Fruit fly (Drosophila melanogaster): ENCODE results near the gene CG43175.
A peak's percentile ranks its signal among the peaks of the same experiment; 100 is the strongest.

The CG43175 gene

dm6 chr3R:17630417-17630816 lies at the start of gene CG43175:
Gene CG43175 (plus strand): TSS chr3R:17630717.
- TF ChIP-seq noc (tag; optimal IDR thresholded peaks at IDR 0.05) = no peak

DNA sequence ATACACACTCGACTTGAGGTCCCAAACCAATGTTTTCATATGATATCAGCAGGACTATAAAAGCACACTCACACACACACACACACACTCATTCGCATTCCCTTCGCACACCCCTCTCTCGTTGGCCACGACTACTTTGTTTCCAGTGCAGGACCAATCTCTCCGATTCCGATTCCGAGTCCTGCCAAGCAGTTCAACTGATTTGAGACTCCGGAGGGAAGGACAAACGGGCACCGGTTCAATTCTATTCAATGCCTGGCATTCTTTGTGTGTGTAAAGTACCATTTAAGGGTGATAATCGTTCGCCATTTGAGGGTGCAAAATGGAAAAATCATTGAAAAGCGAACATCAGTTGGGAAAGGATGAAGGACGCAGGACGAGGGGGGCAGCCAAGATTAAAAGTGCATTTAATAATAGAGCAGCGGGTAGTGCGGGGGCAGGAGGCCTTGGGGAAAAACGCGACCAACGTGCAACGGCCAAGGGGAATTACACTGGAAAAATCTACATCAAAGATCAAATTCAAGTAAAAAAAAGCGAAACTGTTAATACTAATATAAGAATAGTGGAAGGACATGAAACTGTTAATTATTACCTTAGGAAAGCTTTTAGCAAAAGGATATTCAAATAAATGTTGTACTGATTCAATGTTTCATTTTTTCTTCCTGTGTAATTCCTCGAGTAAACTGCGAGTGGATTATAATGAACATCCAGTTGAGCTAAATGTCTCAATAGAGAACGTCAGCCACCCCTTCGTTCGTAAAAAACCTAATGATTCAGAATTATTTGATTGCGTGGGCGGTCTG lies 46.7 kb upstream of the CG43175 start:
- TF ChIP-seq noc (tag; optimal IDR thresholded peaks at IDR 0.05) = no peak

- no peak for TF ChIP-seq noc (tag; optimal IDR thresholded peaks at IDR 0.05)
Observed at dm6 chr3R:17588805-17589204, 41.7 kb upstream of the CG43175 start.

DNA sequence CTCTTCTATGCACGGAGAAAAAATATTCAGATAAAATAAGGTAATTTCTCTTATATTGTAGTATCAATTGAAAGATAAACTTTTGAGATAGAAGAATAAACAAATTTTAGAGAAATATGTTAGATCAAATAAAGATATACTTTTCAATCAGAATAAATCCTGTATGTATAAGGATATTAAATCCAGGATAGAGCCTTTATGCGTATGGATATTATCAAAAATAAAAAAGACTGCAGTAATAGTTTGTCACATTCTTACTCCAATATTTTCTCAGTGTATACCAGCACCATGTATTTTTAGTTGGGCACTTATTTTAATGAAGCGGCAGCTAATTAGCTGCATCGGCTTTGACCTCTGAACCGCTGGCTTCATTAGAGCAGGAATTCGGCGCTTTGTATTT lies 38.7 kb upstream of the CG43175 start:
- TF ChIP-seq noc (tag; optimal IDR thresholded peaks at IDR 0.05) = no peak

dm6 chr3R:17593470-17593869 lies 37.0 kb upstream of the CG43175 start:
- no peak for TF ChIP-seq noc (tag; optimal IDR thresholded peaks at IDR 0.05)

dm6 chr3R:17594086-17594485 lies 36.4 kb upstream of the CG43175 start, which contains the start of gene Sgs5bis:
Gene Sgs5bis (plus strand): TSS chr3R:17594386.
- no peak for TF ChIP-seq noc (tag; optimal IDR thresholded peaks at IDR 0.05)

dm6 chr3R:17595084-17595483 lies 35.4 kb upstream of the CG43175 start, which contains the start of gene Sgs5:
Gene Sgs5 (plus strand): TSS chr3R:17595362.
- no peak for TF ChIP-seq noc (tag; optimal IDR thresholded peaks at IDR 0.05)

- TF ChIP-seq noc (tag; optimal IDR thresholded peaks at IDR 0.05) = no peak
Observed at dm6 chr3R:17596236-17596635, 34.3 kb upstream of the CG43175 start, which contains the start of gene CG7606. Gene CG7606 (plus strand): TSS chr3R:17596536.

dm6 chr3R:17599695-17600094 lies 30.8 kb upstream of the CG43175 start:
- TF ChIP-seq noc (tag; optimal IDR thresholded peaks at IDR 0.05) = no peak

DNA sequence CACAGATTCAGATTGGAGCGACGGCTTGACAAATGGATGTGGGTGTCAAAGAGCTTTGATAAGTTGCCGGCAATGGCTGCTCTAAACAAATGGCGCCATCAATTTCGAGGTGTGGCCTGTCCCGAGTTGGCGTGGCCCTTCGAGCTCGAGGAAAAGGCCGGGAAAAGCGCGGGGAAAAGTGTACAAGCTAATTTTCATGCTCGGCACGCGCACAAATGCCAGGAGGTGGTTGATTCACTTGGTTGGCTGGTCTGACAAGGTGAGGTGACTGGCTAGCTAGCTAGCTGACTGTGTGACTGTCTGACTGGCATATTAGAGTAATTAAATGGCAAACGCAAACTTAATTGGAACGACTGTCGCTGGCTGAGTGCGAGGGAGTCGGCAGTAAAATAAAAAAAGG lies 28.7 kb upstream of the CG43175 start:
- TF ChIP-seq noc (tag; optimal IDR thresholded peaks at IDR 0.05) = no peak

DNA sequence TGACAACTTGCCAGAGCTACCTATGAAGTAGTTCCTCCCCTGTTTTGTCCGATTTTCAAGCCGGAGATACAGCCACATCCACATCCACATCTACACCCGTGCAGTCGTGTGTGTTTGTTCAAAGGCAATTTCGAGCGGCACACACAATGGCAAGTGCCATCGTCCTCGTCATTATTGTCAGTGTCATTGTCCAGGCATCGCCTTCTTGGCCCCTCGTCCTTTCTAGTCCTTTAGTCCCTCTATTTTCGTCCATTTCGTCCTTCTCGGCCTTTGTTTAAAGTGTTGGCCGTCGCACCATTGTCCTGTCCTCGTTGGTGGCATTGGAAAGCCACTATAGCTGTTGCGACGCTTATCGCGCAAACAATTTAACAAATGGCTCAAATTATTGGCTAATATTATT lies 27.5 kb upstream of the CG43175 start:
- no peak for TF ChIP-seq noc (tag; optimal IDR thresholded peaks at IDR 0.05)

DNA sequence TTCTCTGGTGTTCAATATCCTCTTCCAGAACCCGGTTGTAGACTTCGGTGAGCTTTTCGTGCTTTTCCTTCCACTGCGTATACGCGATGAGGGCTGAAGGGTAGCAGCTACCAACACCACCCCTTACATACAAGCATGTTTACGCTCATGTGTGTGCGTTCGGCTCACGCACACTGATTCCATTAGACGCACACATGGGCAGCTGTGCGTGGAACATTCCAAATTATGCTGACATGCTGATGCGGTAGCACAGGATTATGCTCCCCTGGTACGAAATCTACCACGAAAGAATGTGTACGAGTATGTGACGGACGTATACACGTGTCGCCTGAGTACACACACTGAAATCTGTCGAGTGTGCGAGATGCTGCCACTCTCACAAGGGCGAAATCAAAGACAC lies 26.8 kb upstream of the CG43175 start:
- TF ChIP-seq noc (tag; optimal IDR thresholded peaks at IDR 0.05) = no peak

- peak; percentile 34 for TF ChIP-seq noc (tag; optimal IDR thresholded peaks at IDR 0.05)
Observed at dm6 chr3R:17604198-17604879, 26.2 kb upstream of the CG43175 start.

- TF ChIP-seq noc (tag; optimal IDR thresholded peaks at IDR 0.05) = no peak
Observed at dm6 chr3R:17604880-17605667, 25.4 kb upstream of the CG43175 start.

DNA sequence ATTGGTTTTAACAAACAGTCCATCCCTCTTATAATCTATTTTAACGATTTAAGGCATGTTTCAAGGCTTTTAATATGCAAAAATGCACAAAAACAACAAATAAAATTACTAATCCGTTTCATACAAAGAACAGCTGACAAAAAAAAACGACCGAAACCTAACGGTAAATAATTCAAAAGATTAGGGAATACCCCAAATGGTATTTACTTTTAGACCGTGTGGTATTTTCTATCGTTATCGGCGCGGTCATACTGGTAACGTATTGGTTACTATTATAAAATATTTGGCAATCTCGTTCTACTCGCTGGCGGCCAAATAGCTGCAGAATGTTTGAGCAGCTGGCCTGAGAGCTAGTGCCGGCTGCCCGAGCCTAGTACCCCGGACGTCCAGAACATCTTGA lies 24.6 kb upstream of the CG43175 start, which contains the start of gene sll:
TSS of gene sll (plus strand) at position 235 of the 400 bp plus-strand sequence.
- TF ChIP-seq noc (tag; optimal IDR thresholded peaks at IDR 0.05) = no peak

- no peak for TF ChIP-seq noc (tag; optimal IDR thresholded peaks at IDR 0.05)
Observed at dm6 chr3R:17609059-17609458, 21.5 kb upstream of the CG43175 start, which contains the start of gene CG14329. Gene CG14329 (plus strand): TSS chr3R:17609359.
